Worm (Caenorhabditis elegans) whole organism, L1 larva: ENCODE results near the gene B0280.2.

Source experiments
- C16A3.4 ChIP-seq: fragments of 150-350 bp; optimal IDR thresholded peaks from 2 replicates; lab custom pipeline; 2014; ENCODE audit warnings: missing biosample characterization, missing genetic modification characterization
- nhr-237 ChIP-seq: fragments of 150-350 bp; optimal IDR thresholded peaks from 2 replicates; lab custom pipeline; 2014; ENCODE audit warnings: missing biosample characterization, missing genetic modification characterization
- unc-130 ChIP-seq: fragments of 150-350 bp; optimal IDR thresholded peaks from 2 replicates; lab custom pipeline; 2017; ENCODE audit warnings: missing biosample characterization, missing genetic modification characterization, inconsistent platforms
- ztf-11 ChIP-seq, 2 experiments: sonication (generic microtip); optimal IDR thresholded peaks; 2 replicates each; lab custom pipeline; 2016 to 2017; ENCODE audit warnings: missing genetic modification characterization in 2 of 2, missing biosample characterization in 1 of 2, missing compliant biosample characterization in 1 of 2

- TF ChIP-seq C16A3.4 (tag; lab: Kevin White, UChicago) (no peak), unc-130 (tag; lab: Kevin White, UChicago) (no peak), nhr-237 (tag; lab: Kevin White, UChicago) (no peak), ztf-11 (tag; optimal IDR thresholded peaks at IDR 0.05; lab: Kevin White, UChicago) (no peak)
These were observed 43.0 kb upstream of the B0280.2 start for ce11 chrIII:7081488-7081887.
